Fruit fly (Drosophila melanogaster) whole organism, larva: ENCODE data around the gene aln.

Experiments used
- noc ChIP-seq: fragments of 200-800 bp; sonication (Bioruptor generic); optimal IDR thresholded peaks from 3 replicates; lab custom pipeline; 2019; ENCODE audit warnings: missing biosample characterization, mild to moderate bottlenecking, missing genetic modification characterization, moderate library complexity

aln gene

dm6 chr3L:993709-994108, at the start of gene aln:
aln (plus strand) TSS chr3L:993983.
- TF ChIP-seq noc (tag; lab: Kevin White, UChicago), result no peak

dm6 chr3L:952152-952551, 41.6 kb upstream of the aln start:
- TF ChIP-seq noc (tag; lab: Kevin White, UChicago), result no peak

dm6 chr3L:956862-957261, 36.9 kb upstream of the aln start:
- TF ChIP-seq noc (tag; lab: Kevin White, UChicago), result no peak

- TF ChIP-seq noc (tag; lab: Kevin White, UChicago), result no peak
These were observed 35.2 kb upstream of the aln start for dm6 chr3L:958605-959004.

- peak; percentile 86 for TF ChIP-seq noc (tag; lab: Kevin White, UChicago)
These were observed 34.5 kb upstream of the aln start for dm6 chr3L:959188-959868.

dm6 chr3L:959869-960378, 33.9 kb upstream of the aln start:
- no peak for TF ChIP-seq noc (tag; lab: Kevin White, UChicago)

dm6 chr3L:960557-960956, 33.2 kb upstream of the aln start:
- peak; percentile 66 for TF ChIP-seq noc (tag; lab: Kevin White, UChicago)

dm6 chr3L:964022-964421, 29.8 kb upstream of the aln start:
- TF ChIP-seq noc (tag; lab: Kevin White, UChicago), result no peak

dm6 chr3L:967822-968576, 25.8 kb upstream of the aln start:
- no peak for TF ChIP-seq noc (tag; lab: Kevin White, UChicago)

dm6 chr3L:995685-996084, 1.9 kb downstream of the aln start:
- no peak for TF ChIP-seq noc (tag; lab: Kevin White, UChicago)

dm6 chr3L:999990-1000389, 6.2 kb downstream of the aln start:
- TF ChIP-seq noc (tag; lab: Kevin White, UChicago), result no peak

- TF ChIP-seq noc (tag; lab: Kevin White, UChicago), result peak; percentile 49
These were observed 6.8 kb downstream of the aln start for dm6 chr3L:1000541-1000940.

dm6 chr3L:1005859-1006258, 12.1 kb downstream of the aln start:
- TF ChIP-seq noc (tag; lab: Kevin White, UChicago), result no peak

dm6 chr3L:1007513-1008459, 14.0 kb downstream of the aln start:
- peak; percentile 85 for TF ChIP-seq noc (tag; lab: Kevin White, UChicago)

dm6 chr3L:1010969-1011368, 17.2 kb downstream of the aln start:
- TF ChIP-seq noc (tag; lab: Kevin White, UChicago), result no peak

dm6 chr3L:1019876-1020275, 26.1 kb downstream of the aln start:
- no peak for TF ChIP-seq noc (tag; lab: Kevin White, UChicago)
